Fruit fly (Drosophila melanogaster) whole organism, embryonic: Measurements from ENCODE around the gene GstD11.

Experiments
- CG7271 ChIP-seq: fragments of 200-800 bp; sonication (Bioruptor generic); optimal IDR thresholded peaks from 2 replicates; lab custom pipeline; 2018; ENCODE audit warnings: missing biosample characterization, mild to moderate bottlenecking, missing genetic modification characterization, moderate library complexity
- Gsc ChIP-seq: fragments of 200-800 bp; sonication (Bioruptor generic); IDR thresholded peaks from 2 replicates; pipeline ENCODE4 v1.3.6; 2022; ENCODE audit warnings: missing biosample characterization, missing genetic modification characterization

DNA sequence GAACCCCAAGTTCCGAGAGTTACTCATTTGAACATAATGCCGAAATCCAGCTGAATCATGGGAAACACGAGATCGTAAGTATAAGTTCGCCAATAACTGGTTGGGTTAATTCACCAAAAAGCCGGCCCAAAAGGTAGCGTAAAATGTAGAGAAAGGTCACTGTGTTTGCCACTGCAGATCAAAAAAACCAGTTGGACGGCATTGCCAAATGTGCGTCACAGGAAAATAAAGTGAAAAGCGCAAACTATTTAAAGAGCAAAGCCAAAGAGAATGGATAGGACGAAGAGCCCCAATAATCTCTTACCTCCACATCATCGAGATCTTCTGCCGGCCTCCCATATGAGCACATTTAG is 12.5 kb upstream of the GstD11 start:
- no peak for TF ChIP-seq CG7271 (tag; lab: Kevin White, UChicago)
- no peak for TF ChIP-seq Gsc (GFP tag; lab: Robert Waterston, UW)
